Worm (Caenorhabditis elegans) whole organism, late embryonic: Measurements from ENCODE around the gene ttc-4.

Experiments used
- C08G9.2 ChIP-seq: sonication (generic microtip); optimal IDR thresholded peaks from 2 replicates; lab custom pipeline; 2016; ENCODE audit warnings: mild to moderate bottlenecking, missing genetic modification characterization, moderate library complexity, missing compliant biosample characterization
- C38D4.7 ChIP-seq: fragments of 200-800 bp; sonication (Bioruptor generic); optimal IDR thresholded peaks from 2 replicates; lab custom pipeline; 2018; ENCODE audit warnings: mild to moderate bottlenecking, missing genetic modification characterization, moderate library complexity, missing compliant biosample characterization
- F13H6.1 ChIP-seq: sonication (generic microtip); optimal IDR thresholded peaks from 2 replicates; lab custom pipeline; 2016; ENCODE audit warnings: missing genetic modification characterization, missing compliant biosample characterization
- ceh-14 ChIP-seq: sonication (generic microtip); optimal IDR thresholded peaks from 2 replicates; lab custom pipeline; 2016; ENCODE audit warnings: missing genotype, missing genetic modification characterization, missing compliant biosample characterization
- ceh-18 ChIP-seq: sonication (generic microtip); optimal IDR thresholded peaks from 2 replicates; lab custom pipeline; 2016; ENCODE audit warnings: missing genetic modification characterization, missing compliant biosample characterization
- ceh-19 ChIP-seq: fragments of 200-800 bp; sonication (Bioruptor generic); optimal IDR thresholded peaks from 2 replicates; lab custom pipeline; 2018; ENCODE audit warnings: mild to moderate bottlenecking, missing genetic modification characterization, missing compliant biosample characterization
- ceh-22 ChIP-seq: sonication (generic microtip); optimal IDR thresholded peaks from 2 replicates; lab custom pipeline; 2017; ENCODE audit warnings: missing biosample characterization, missing genetic modification characterization
- ceh-30 ChIP-seq: fragments of 150-350 bp; optimal IDR thresholded peaks from 2 replicates; lab custom pipeline; 2014; ENCODE audit warnings: missing biosample characterization, missing genetic modification characterization
- ceh-31 ChIP-seq: sonication (generic microtip); optimal IDR thresholded peaks from 2 replicates; lab custom pipeline; 2016; ENCODE audit warnings: missing genetic modification characterization, missing compliant biosample characterization
- ceh-34 ChIP-seq: sonication (generic microtip); optimal IDR thresholded peaks from 2 replicates; lab custom pipeline; 2016; ENCODE audit warnings: mild to moderate bottlenecking, missing genetic modification characterization, missing compliant biosample characterization
- ceh-45 ChIP-seq: fragments of 200-800 bp; sonication (Bioruptor generic); IDR thresholded peaks from 2 replicates; pipeline ENCODE4 v1.3.6; 2022; ENCODE audit warnings: missing genetic modification reagents, missing genetic modification characterization, missing compliant biosample characterization
- ceh-6 ChIP-seq: fragments of 200-800 bp; sonication (Bioruptor generic); optimal IDR thresholded peaks from 2 replicates; lab custom pipeline; 2018; ENCODE audit warnings: mild to moderate bottlenecking, missing genetic modification characterization, missing compliant biosample characterization
- ceh-9 ChIP-seq: sonication (generic microtip); optimal IDR thresholded peaks from 2 replicates; lab custom pipeline; 2016; ENCODE audit warnings: mild to moderate bottlenecking, missing genetic modification characterization, inconsistent platforms, missing compliant biosample characterization
- dmd-4 ChIP-seq: sonication (generic microtip); optimal IDR thresholded peaks from 2 replicates; lab custom pipeline; 2016; ENCODE audit warnings: borderline replicate concordance, missing genetic modification characterization, missing compliant biosample characterization
- elt-2 ChIP-seq: sonication (generic microtip); optimal IDR thresholded peaks from 2 replicates; lab custom pipeline; 2016; ENCODE audit warnings: missing genetic modification reagents, missing genetic modification characterization, missing compliant biosample characterization
- eyg-1 ChIP-seq: sonication (generic microtip); optimal IDR thresholded peaks from 2 replicates; lab custom pipeline; 2016; ENCODE audit warnings: missing genotype, missing genetic modification characterization, missing compliant biosample characterization
- fax-1 ChIP-seq: sonication (generic microtip); optimal IDR thresholded peaks from 2 replicates; lab custom pipeline; 2016; ENCODE audit warnings: missing genotype, missing genetic modification characterization, missing compliant biosample characterization
- fkh-10 ChIP-seq: fragments of 150-350 bp; optimal IDR thresholded peaks from 2 replicates; lab custom pipeline; 2014; ENCODE audit warnings: missing biosample characterization, missing genetic modification reagents, missing genetic modification characterization
- fkh-6 ChIP-seq: sonication (generic microtip); optimal IDR thresholded peaks from 2 replicates; lab custom pipeline; 2016; ENCODE audit warnings: missing genetic modification characterization, missing compliant biosample characterization
- gmeb-2 ChIP-seq: sonication (generic microtip); optimal IDR thresholded peaks from 2 replicates; lab custom pipeline; 2016; ENCODE audit warnings: missing genetic modification characterization, inconsistent platforms, missing compliant biosample characterization
- hlh-15 ChIP-seq: sonication (generic microtip); optimal IDR thresholded peaks from 2 replicates; lab custom pipeline; 2016; ENCODE audit warnings: missing genetic modification characterization, missing compliant biosample characterization
- hlh-30 ChIP-seq: sonication (generic microtip); optimal IDR thresholded peaks from 2 replicates; lab custom pipeline; 2017; ENCODE audit warnings: antibody characterized with exemption, missing genetic modification characterization, missing compliant biosample characterization; ENCODE audit not compliant: insufficient read depth
- hlh-6 ChIP-seq: sonication (generic microtip); optimal IDR thresholded peaks from 2 replicates; lab custom pipeline; 2016; ENCODE audit warnings: missing genotype, missing genetic modification characterization, missing compliant biosample characterization
- hlh-8 ChIP-seq: sonication (generic microtip); optimal IDR thresholded peaks from 2 replicates; lab custom pipeline; 2016; ENCODE audit warnings: missing genotype, missing genetic modification characterization, missing compliant biosample characterization
- madf-2 ChIP-seq: sonication (generic microtip); optimal IDR thresholded peaks from 2 replicates; lab custom pipeline; 2017; ENCODE audit warnings: missing genetic modification characterization, missing compliant biosample characterization
- nfya-1 ChIP-seq: sonication (generic microtip); optimal IDR thresholded peaks from 2 replicates; lab custom pipeline; 2017; ENCODE audit warnings: missing genetic modification characterization, mild to moderate bottlenecking, missing compliant biosample characterization, antibody characterized with exemption, moderate library complexity
- nhr-11 ChIP-seq: fragments of 150-350 bp; optimal IDR thresholded peaks from 2 replicates; lab custom pipeline; 2014; ENCODE audit warnings: missing biosample characterization, missing genetic modification characterization
- npax-4 ChIP-seq: sonication (generic microtip); optimal IDR thresholded peaks from 2 replicates; lab custom pipeline; 2016; ENCODE audit warnings: missing genetic modification characterization, missing compliant biosample characterization
- odd-2 ChIP-seq: sonication (generic microtip); optimal IDR thresholded peaks from 2 replicates; lab custom pipeline; 2017; ENCODE audit warnings: antibody characterized with exemption, mild to moderate bottlenecking, missing genetic modification characterization, missing compliant biosample characterization
- pat-9 ChIP-seq: fragments of 200-800 bp; sonication (Bioruptor generic); optimal IDR thresholded peaks from 2 replicates; lab custom pipeline; 2018; ENCODE audit warnings: mild to moderate bottlenecking, missing genetic modification characterization, moderate library complexity, missing compliant biosample characterization
- pha-2 ChIP-seq: sonication (generic microtip); optimal IDR thresholded peaks from 2 replicates; lab custom pipeline; 2017; ENCODE audit warnings: mild to moderate bottlenecking, missing genetic modification characterization, missing compliant biosample characterization
- ref-2 ChIP-seq: sonication (generic microtip); optimal IDR thresholded peaks from 2 replicates; lab custom pipeline; 2016; ENCODE audit warnings: missing genetic modification characterization, missing compliant biosample characterization
- rnt-1 ChIP-seq: sonication (generic microtip); optimal IDR thresholded peaks from 2 replicates; lab custom pipeline; 2016; ENCODE audit warnings: missing genetic modification characterization, missing compliant biosample characterization
- sdc-2 ChIP-seq: sonication (generic microtip); optimal IDR thresholded peaks from 2 replicates; lab custom pipeline; 2016; ENCODE audit warnings: missing genotype, missing genetic modification characterization, missing compliant biosample characterization
- sox-2 ChIP-seq: fragments of 200-800 bp; sonication (Bioruptor generic); IDR thresholded peaks from 2 replicates; pipeline ENCODE4 v1.3.6; 2022; ENCODE audit warnings: missing genetic modification reagents, missing genetic modification characterization, missing compliant biosample characterization
- tbx-2 ChIP-seq: sonication (generic microtip); optimal IDR thresholded peaks from 2 replicates; lab custom pipeline; 2016; ENCODE audit warnings: missing genetic modification characterization, missing compliant biosample characterization
- tbx-7 ChIP-seq: sonication (generic microtip); optimal IDR thresholded peaks from 2 replicates; lab custom pipeline; 2016; ENCODE audit warnings: missing genotype, missing genetic modification characterization, missing compliant biosample characterization
- ttx-3 ChIP-seq: sonication (generic microtip); optimal IDR thresholded peaks from 2 replicates; lab custom pipeline; 2016; ENCODE audit warnings: missing genetic modification reagents, missing genetic modification characterization, missing compliant biosample characterization
- unc-3 ChIP-seq, 2 experiments: fragments of 200-800 bp in 1 of 2; sonication (Bioruptor generic) in 1 of 2; sonication (generic microtip) in 1 of 2; conservative IDR thresholded peaks in 1 of 2; optimal IDR thresholded peaks in 1 of 2; 2 replicates each; pipeline versions ENCODE4 v1.3.6 to Lab custom; 2016 to 2022; ENCODE audit warnings: missing compliant biosample characterization in 2 of 2, missing genetic modification characterization in 2 of 2, missing genetic modification reagents in 1 of 2
- unc-42 ChIP-seq: sonication (generic microtip); optimal IDR thresholded peaks from 2 replicates; lab custom pipeline; 2016; ENCODE audit warnings: missing genotype, missing genetic modification characterization, missing compliant biosample characterization
- unc-55 ChIP-seq: sonication (generic microtip); optimal IDR thresholded peaks from 2 replicates; lab custom pipeline; 2017; ENCODE audit warnings: missing biosample characterization, missing genetic modification reagents, missing genetic modification characterization
- zip-5 ChIP-seq: sonication (generic microtip); optimal IDR thresholded peaks from 2 replicates; lab custom pipeline; 2016; ENCODE audit warnings: missing genetic modification characterization, missing compliant biosample characterization
- ztf-16 ChIP-seq: sonication (generic microtip); optimal IDR thresholded peaks from 2 replicates; lab custom pipeline; 2017; ENCODE audit warnings: missing genetic modification characterization, missing compliant biosample characterization

The ttc-4 gene

ce11 chrII:5591558-5591957 is 3.0 kb upstream of the ttc-4 start:
- TF ChIP-seq ceh-6 (no peak), hlh-8 (tag; lab: Kevin White, UChicago) (no peak), unc-3 (GFP tag; conservative IDR thresholded peaks at IDR 0.05; lab: Robert Waterston, UW) (no peak), unc-3 (tag; optimal IDR thresholded peaks at IDR 0.05; lab: Kevin White, UChicago) (no peak), ttx-3 (tag; lab: Kevin White, UChicago) (no peak), tbx-7 (tag; lab: Kevin White, UChicago) (no peak), fax-1 (tag; lab: Kevin White, UChicago) (no peak), C38D4.7 (GFP tag; lab: Kevin White, UChicago) (no peak), fkh-10 (GFP tag; lab: Kevin White, UChicago) (no peak), madf-2 (tag; lab: Kevin White, UChicago) (no peak), F13H6.1 (tag; lab: Kevin White, UChicago) (no peak), unc-42 (tag; lab: Kevin White, UChicago) (no peak), hlh-15 (tag; lab: Kevin White, UChicago) (no peak), ceh-34 (tag; lab: Kevin White, UChicago) (no peak), ztf-16 (tag; lab: Kevin White, UChicago) (no peak), dmd-4 (tag; lab: Kevin White, UChicago) (no peak), npax-4 (tag; lab: Kevin White, UChicago) (no peak), eyg-1 (tag; lab: Kevin White, UChicago) (no peak), nhr-11 (tag; lab: Kevin White, UChicago) (no peak), ceh-9 (tag; lab: Kevin White, UChicago) (no peak), C08G9.2 (no peak)

DNA sequence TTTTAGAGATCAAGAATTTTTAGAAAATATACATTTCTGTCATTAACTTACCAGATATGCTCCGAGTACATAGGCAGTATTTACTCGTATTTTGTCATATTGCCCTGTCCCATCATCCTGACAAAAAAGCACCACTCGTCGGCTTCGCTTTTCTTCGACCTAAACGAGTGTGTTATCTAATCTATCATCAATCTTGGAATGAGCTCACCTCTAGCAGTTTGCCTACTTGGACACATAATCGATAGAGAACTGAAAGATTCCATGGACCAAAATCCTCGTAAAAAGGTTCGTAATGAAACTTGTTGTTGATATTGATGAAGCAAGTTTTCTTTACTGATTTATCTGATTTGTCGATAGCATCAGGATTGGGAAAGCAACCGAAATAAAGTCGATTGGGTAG is 1.7 kb upstream of the ttc-4 start:
- TF ChIP-seq ceh-30 (tag; lab: Kevin White, UChicago): no peak
- TF ChIP-seq ceh-9 (tag; lab: Kevin White, UChicago): no peak
- TF ChIP-seq fkh-6: no peak
- no peak for TF ChIP-seq zip-5 (tag; lab: Kevin White, UChicago)
- TF ChIP-seq pha-2 (tag; lab: Kevin White, UChicago): no peak

DNA sequence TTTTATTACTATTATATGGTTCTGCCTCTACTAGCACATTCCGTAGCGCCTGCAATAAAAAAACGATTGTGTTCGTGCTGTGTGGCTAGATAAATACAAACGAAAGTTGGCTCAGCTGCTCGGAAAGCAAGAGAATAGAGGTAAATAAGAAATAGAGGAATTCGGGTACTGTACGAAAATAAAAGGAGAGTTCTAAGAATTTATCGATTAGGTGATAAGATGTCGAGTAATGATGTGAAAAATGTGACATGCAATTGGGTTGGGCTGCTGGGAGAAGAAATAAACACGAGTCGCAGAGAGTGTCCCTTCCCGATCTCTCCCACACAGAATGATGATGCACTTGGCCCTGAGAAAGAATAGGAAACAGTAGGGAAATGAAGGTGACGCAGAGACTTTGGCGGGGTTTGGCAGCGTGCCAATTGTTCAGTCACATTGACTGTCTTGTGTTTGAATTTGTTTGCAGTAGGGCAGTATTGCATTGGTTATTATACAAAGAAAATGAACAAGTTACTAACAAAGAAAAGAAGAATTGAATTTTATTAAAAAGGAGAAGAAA is 1.1 kb upstream of the ttc-4 start, which contains the start of gene cdc-14:
Gene cdc-14 (minus strand): TSS at position 51 of the 556 bp plus-strand sequence.
- TF ChIP-seq ceh-34 (tag; lab: Kevin White, UChicago) (peak; percentile 69), eyg-1 (tag; lab: Kevin White, UChicago) (no peak), sdc-2 (tag; lab: Kevin White, UChicago) (peak; percentile 33), fkh-10 (GFP tag; lab: Kevin White, UChicago) (no peak), ceh-18 (peak; percentile 81), pat-9 (no peak), unc-42 (tag; lab: Kevin White, UChicago) (peak; percentile 59), odd-2 (tag; lab: Kevin White, UChicago) (no peak), ceh-14 (tag; lab: Kevin White, UChicago) (no peak), ceh-45 (0 out of 2 replicates have a peak, but pooled peaks have one; percentile 24), dmd-4 (tag; lab: Kevin White, UChicago) (no peak), hlh-8 (tag; lab: Kevin White, UChicago) (peak; percentile 13), ttx-3 (tag; lab: Kevin White, UChicago) (no peak), sox-2 (GFP tag; lab: Robert Waterston, UW) (peak; percentile 18; the same call in 1 of the 2 replicates), ceh-31 (peak; percentile 65), zip-5 (tag; lab: Kevin White, UChicago) (no peak), fax-1 (tag; lab: Kevin White, UChicago) (no peak), hlh-30 (tag; lab: Kevin White, UChicago) (peak; percentile 95), nfya-1 (peak; percentile 72), fkh-6 (no peak), rnt-1 (tag; lab: Kevin White, UChicago) (peak; percentile 37), gmeb-2 (tag; lab: Kevin White, UChicago) (no peak), elt-2 (peak; percentile 57), tbx-2 (tag; lab: Kevin White, UChicago) (peak; percentile 76), ceh-19 (GFP tag; lab: Kevin White, UChicago) (no peak), ceh-22 (tag; lab: Kevin White, UChicago) (no peak), hlh-6 (tag; lab: Kevin White, UChicago) (peak; percentile 38), ref-2 (peak; percentile 56), unc-55 (GFP tag; lab: Kevin White, UChicago) (peak; percentile 64)
